Fruit fly (Drosophila melanogaster) whole organism, wandering third instar larva: ENCODE results near the gene phtm.

ENCODE experiments used
- Abd-B ChIP-seq: fragments of >200 bp; optimal IDR thresholded peaks from 2 replicates; lab custom pipeline; 2017; ENCODE audit warnings: missing biosample characterization, missing genetic modification characterization
- CG32264 ChIP-seq: fragments of 200-800 bp; sonication (Bioruptor generic); optimal IDR thresholded peaks from 2 replicates; lab custom pipeline; 2016; ENCODE audit warnings: missing biosample characterization, missing genetic modification characterization
- CG9705 ChIP-seq: fragments of 200-800 bp; sonication (Bioruptor generic); optimal IDR thresholded peaks from 2 replicates; lab custom pipeline; 2018; ENCODE audit warnings: missing biosample characterization, mild to moderate bottlenecking, missing genetic modification characterization
- CrebA ChIP-seq: fragments of 200-800 bp; sonication (Bioruptor generic); optimal IDR thresholded peaks from 2 replicates; lab custom pipeline; 2016; ENCODE audit warnings: missing biosample characterization, mild to moderate bottlenecking, missing genetic modification characterization, borderline replicate concordance
- Dfd ChIP-seq: fragments of >200 bp; optimal IDR thresholded peaks from 2 replicates; lab custom pipeline; 2017; ENCODE audit warnings: missing biosample characterization, missing genetic modification characterization
- GATAd ChIP-seq: sonication (Bioruptor generic); optimal IDR thresholded peaks from 2 replicates; lab custom pipeline; 2016; ENCODE audit warnings: missing biosample characterization, missing genetic modification characterization
- HLH106 ChIP-seq: fragments of 200-800 bp; optimal IDR thresholded peaks from 3 replicates; lab custom pipeline; 2019; ENCODE audit warnings: missing biosample characterization, mild to moderate bottlenecking, missing genetic modification characterization, moderate library complexity
- Hnf4 ChIP-seq: fragments of 200-800 bp; sonication (Bioruptor generic); optimal IDR thresholded peaks from 2 replicates; lab custom pipeline; 2016; ENCODE audit warnings: missing biosample characterization, mild to moderate bottlenecking, missing genetic modification characterization
- Hr78 ChIP-seq: fragments of >200 bp; optimal IDR thresholded peaks from 2 replicates; lab custom pipeline; 2017; ENCODE audit warnings: missing biosample characterization, missing genetic modification characterization
- Hr83 ChIP-seq: fragments of 200-300 bp; sonication (Bioruptor generic); optimal IDR thresholded peaks from 2 replicates; lab custom pipeline; 2016; ENCODE audit warnings: missing biosample characterization, mild to moderate bottlenecking, missing genetic modification characterization, moderate library complexity; ENCODE audit not compliant: poor library complexity, severe bottlenecking
- Jra ChIP-seq: sonication (Bioruptor generic); optimal IDR thresholded peaks from 2 replicates; lab custom pipeline; 2016; ENCODE audit warnings: missing biosample characterization, missing genetic modification characterization
- Mio ChIP-seq: sonication (Bioruptor generic); optimal IDR thresholded peaks from 2 replicates; lab custom pipeline; 2016; ENCODE audit warnings: missing biosample characterization, missing genetic modification characterization
- Myc ChIP-seq: fragments of >200 bp; optimal IDR thresholded peaks from 2 replicates; lab custom pipeline; 2017
- OdsH ChIP-seq: fragments of 200-800 bp; sonication (Bioruptor generic); optimal IDR thresholded peaks from 2 replicates; lab custom pipeline; 2016; ENCODE audit warnings: missing biosample characterization, mild to moderate bottlenecking, missing genetic modification characterization
- Sp1 ChIP-seq: fragments of 200-800 bp; sonication (Bioruptor generic); optimal IDR thresholded peaks from 3 replicates; lab custom pipeline; 2019; ENCODE audit warnings: missing biosample characterization, mild to moderate bottlenecking, missing genetic modification characterization, moderate library complexity
- Vsx2 ChIP-seq: fragments of 200-300, 225-300 bp; sonication (Bioruptor generic); optimal IDR thresholded peaks from 2 replicates; lab custom pipeline; 2018; ENCODE audit warnings: missing biosample characterization, missing genetic modification characterization; ENCODE audit not compliant: partially characterized antibody
- br ChIP-seq: fragments of 200-800 bp; sonication (Bioruptor generic); optimal IDR thresholded peaks from 2 replicates; lab custom pipeline; 2016; ENCODE audit warnings: missing biosample characterization, missing genetic modification characterization
- brk ChIP-seq: fragments of 200-800 bp; sonication (Bioruptor generic); optimal IDR thresholded peaks from 2 replicates; lab custom pipeline; 2016; ENCODE audit warnings: missing biosample characterization, mild to moderate bottlenecking, missing genetic modification characterization
- dl ChIP-seq, 2 experiments: fragments of 175-275, 200-275 bp in 1 of 2; fragments of 200-275 bp in 1 of 2; sonication (Bioruptor generic); optimal IDR thresholded peaks; lab custom pipeline; 2018; ENCODE audit warnings: mild to moderate bottlenecking in 2 of 2, missing biosample characterization in 2 of 2, missing genetic modification characterization in 2 of 2, moderate library complexity in 2 of 2; ENCODE audit not compliant: partially characterized antibody in 2 of 2, insufficient read depth in 1 of 2
- dmrt93B ChIP-seq: fragments of 200-800 bp; sonication (Bioruptor generic); optimal IDR thresholded peaks from 2 replicates; lab custom pipeline; 2018; ENCODE audit warnings: missing biosample characterization, mild to moderate bottlenecking, missing genetic modification characterization
- dsf ChIP-seq: sonication (Bioruptor generic); optimal IDR thresholded peaks from 2 replicates; lab custom pipeline; 2016; ENCODE audit warnings: missing biosample characterization, missing genetic modification characterization, borderline replicate concordance
- foxo ChIP-seq, 2 experiments: fragments of 200-800 bp; sonication (Bioruptor generic); optimal IDR thresholded peaks; 2 replicates in 1 of 2; 3 replicates in 1 of 2; lab custom pipeline; 2016 to 2017; ENCODE audit warnings: missing biosample characterization in 2 of 2, missing genetic modification characterization in 2 of 2
- fru ChIP-seq: fragments of 200-800 bp; sonication (Bioruptor generic); optimal IDR thresholded peaks from 3 replicates; lab custom pipeline; 2016; ENCODE audit warnings: missing biosample characterization, mild to moderate bottlenecking, missing genetic modification characterization
- jim ChIP-seq: fragments of 175-275, 200-325 bp; sonication (Bioruptor generic); optimal IDR thresholded peaks from 2 replicates; lab custom pipeline; 2016; ENCODE audit warnings: missing biosample characterization, mild to moderate bottlenecking, missing genetic modification characterization
- lola ChIP-seq: fragments of >200 bp; optimal IDR thresholded peaks from 2 replicates; lab custom pipeline; 2017; ENCODE audit warnings: missing biosample characterization, missing genetic modification characterization
- pan ChIP-seq: fragments of >200 bp; optimal IDR thresholded peaks from 2 replicates; lab custom pipeline; 2017
- psq ChIP-seq: fragments of 200-800 bp; sonication (Bioruptor generic); optimal IDR thresholded peaks from 3 replicates; lab custom pipeline; 2017; ENCODE audit warnings: missing biosample characterization, mild to moderate bottlenecking, missing genetic modification characterization, moderate library complexity
- rgr ChIP-seq: fragments of 200-800 bp; sonication (Bioruptor generic); optimal IDR thresholded peaks from 3 replicates; lab custom pipeline; 2016; ENCODE audit warnings: missing biosample characterization, mild to moderate bottlenecking, missing genetic modification characterization
- sage ChIP-seq: fragments of 200-800 bp; sonication (Bioruptor generic); optimal IDR thresholded peaks from 2 replicates; lab custom pipeline; 2016; ENCODE audit warnings: missing biosample characterization, mild to moderate bottlenecking, missing genetic modification characterization
- sv ChIP-seq: fragments of 200-800 bp; sonication (Bioruptor generic); optimal IDR thresholded peaks from 3 replicates; lab custom pipeline; 2016; ENCODE audit warnings: missing biosample characterization, missing genetic modification characterization
- tai ChIP-seq: sonication (Bioruptor generic); optimal IDR thresholded peaks from 2 replicates; lab custom pipeline; 2016; ENCODE audit warnings: missing biosample characterization, missing genetic modification characterization
- usp ChIP-seq: fragments of >200 bp; optimal IDR thresholded peaks from 2 replicates; lab custom pipeline; 2017; ENCODE audit warnings: missing biosample characterization, missing genetic modification characterization
- woc ChIP-seq: sonication (Bioruptor generic); optimal IDR thresholded peaks from 2 replicates; lab custom pipeline; 2016; ENCODE audit warnings: missing biosample characterization, mild to moderate bottlenecking, missing genetic modification characterization

The phtm gene

dm6 chrX:18695603-18696002, 10.0 kb downstream of the phtm start:
- TF ChIP-seq CG32264 (GFP tag; lab: Kevin White, UChicago) = no peak
- no peak for TF ChIP-seq lola (GFP tag; lab: Kevin White, UChicago)
- no peak for TF ChIP-seq br
- TF ChIP-seq sv (GFP tag; lab: Kevin White, UChicago) = no peak
- TF ChIP-seq GATAd (GFP tag; lab: Kevin White, UChicago) = no peak
- TF ChIP-seq psq (GFP tag; lab: Kevin White, UChicago) = no peak
- no peak for TF ChIP-seq Mio (GFP tag; lab: Kevin White, UChicago)
- no peak for TF ChIP-seq brk (GFP tag; lab: Kevin White, UChicago)
- no peak for TF ChIP-seq Sp1 (GFP tag; lab: Kevin White, UChicago)
- no peak for TF ChIP-seq tai (GFP tag; lab: Kevin White, UChicago)
- TF ChIP-seq fru (GFP tag; lab: Kevin White, UChicago) = no peak
- no peak for TF ChIP-seq dsf (GFP tag; lab: Kevin White, UChicago)
- TF ChIP-seq pan (lab: Kevin White, UChicago) = no peak
- no peak for TF ChIP-seq Vsx2
- no peak for TF ChIP-seq usp (GFP tag; lab: Kevin White, UChicago)
- no peak for TF ChIP-seq Hr78 (GFP tag; lab: Kevin White, UChicago)
- no peak for TF ChIP-seq Dfd (GFP tag; lab: Kevin White, UChicago)
- no peak for TF ChIP-seq sage (GFP tag; lab: Kevin White, UChicago)

dm6 chrX:18699268-18700140, 13.9 kb downstream of the phtm start:
- TF ChIP-seq OdsH (no peak), Sp1 (GFP tag; lab: Kevin White, UChicago) (no peak), lola (GFP tag; lab: Kevin White, UChicago) (no peak), foxo (GFP tag; optimal IDR thresholded peaks at IDR 0.05; lab: Kevin White, UChicago) (no peak), Jra (GFP tag; lab: Kevin White, UChicago) (no peak), CG32264 (GFP tag; lab: Kevin White, UChicago) (no peak), Hr83 (GFP tag; lab: Kevin White, UChicago) (no peak), dsf (GFP tag; lab: Kevin White, UChicago) (no peak)
- TF ChIP-seq, all 38 proteins: peak for 0

DNA sequence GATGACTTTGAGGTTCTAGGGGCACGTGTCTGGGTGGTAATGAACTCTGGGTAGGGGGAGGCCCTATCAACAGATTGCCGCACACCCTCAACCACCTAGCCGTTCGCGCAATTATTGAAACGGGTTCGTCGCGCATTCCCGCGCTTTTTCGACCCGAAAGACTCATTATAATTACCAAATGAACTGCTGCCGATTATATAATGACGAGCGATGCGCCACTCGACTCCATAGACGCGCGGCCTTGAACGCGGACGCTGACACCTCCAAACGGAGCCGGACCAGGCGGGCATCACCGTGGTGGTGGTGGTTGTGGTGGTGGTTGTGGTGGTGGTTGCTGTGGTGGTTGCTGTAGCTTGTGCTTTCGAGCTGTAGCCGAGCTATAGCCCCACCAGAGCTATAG, 15.0 kb downstream of the phtm start:
- TF ChIP-seq sv (GFP tag; lab: Kevin White, UChicago) (no peak), CrebA (GFP tag; lab: Kevin White, UChicago) (no peak), woc (GFP tag; lab: Kevin White, UChicago) (no peak), lola (GFP tag; lab: Kevin White, UChicago) (no peak), dmrt93B (GFP tag; lab: Kevin White, UChicago) (no peak), Sp1 (GFP tag; lab: Kevin White, UChicago) (no peak), pan (lab: Kevin White, UChicago) (no peak), usp (GFP tag; lab: Kevin White, UChicago) (no peak), CG9705 (GFP tag; lab: Kevin White, UChicago) (no peak), Abd-B (GFP tag; lab: Kevin White, UChicago) (no peak), dl (GFP tag; optimal IDR thresholded peaks at IDR 0.05; lab: Kevin White, UChicago; ENCODE audit: insufficient read depth in 1 of 2, partially characterized antibody in 2 of 2) (no peak), Myc (lab: Kevin White, UChicago) (no peak), dsf (GFP tag; lab: Kevin White, UChicago) (no peak), Hr78 (GFP tag; lab: Kevin White, UChicago) (no peak), jim (GFP tag; lab: Kevin White, UChicago) (no peak), CG32264 (GFP tag; lab: Kevin White, UChicago) (no peak), HLH106 (tag; lab: Kevin White, UChicago) (no peak), rgr (no peak), Hnf4 (GFP tag; lab: Kevin White, UChicago) (no peak)
